Worm (Caenorhabditis elegans) whole organism, L3 larva: ENCODE measurements around the gene cox-6A.

Experiments used
- elt-2 ChIP-seq: sonication (generic microtip); optimal IDR thresholded peaks from 2 replicates; lab custom pipeline; 2016; ENCODE audit warnings: missing genetic modification reagents, mild to moderate bottlenecking, missing genetic modification characterization, missing compliant biosample characterization
- unc-39 ChIP-seq: sonication (generic microtip); optimal IDR thresholded peaks from 4 replicates; lab custom pipeline; 2017; ENCODE audit warnings: missing biosample characterization, missing genetic modification characterization

DNA sequence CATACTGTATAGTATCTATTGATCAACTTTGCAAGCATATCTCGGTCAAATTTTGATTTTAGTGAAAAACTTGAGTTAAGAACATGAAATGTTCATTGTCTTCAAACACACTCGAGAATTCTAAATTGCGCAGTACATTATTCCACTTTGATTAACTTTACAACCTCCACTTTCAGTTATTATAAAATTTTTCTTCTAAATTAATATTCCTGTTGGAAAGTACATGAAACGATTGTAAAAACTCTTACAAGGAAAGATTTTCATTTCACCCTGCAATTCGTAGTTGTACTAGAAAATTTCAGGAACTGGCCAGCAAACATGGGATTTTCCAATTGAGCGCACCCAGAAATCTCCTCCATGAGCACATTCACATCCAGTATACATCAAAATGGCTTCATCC is 36.8 kb upstream of the cox-6A start, which contains the start of gene C45G9.14:
- no peak for TF ChIP-seq unc-39 (tag; lab: Kevin White, UChicago)
- no peak for TF ChIP-seq elt-2 (tag; lab: Kevin White, UChicago)
